Fruit fly (Drosophila melanogaster) whole organism, wandering third instar larva: ENCODE measurements around the gene CG12481.

Source experiments
- Abd-B ChIP-seq: fragments of >200 bp; optimal IDR thresholded peaks from 2 replicates; lab custom pipeline; 2017; ENCODE audit warnings: missing biosample characterization, missing genetic modification characterization
- CG32264 ChIP-seq: fragments of 200-800 bp; sonication (Bioruptor generic); optimal IDR thresholded peaks from 2 replicates; lab custom pipeline; 2016; ENCODE audit warnings: missing biosample characterization, missing genetic modification characterization
- CG9705 ChIP-seq: fragments of 200-800 bp; sonication (Bioruptor generic); optimal IDR thresholded peaks from 2 replicates; lab custom pipeline; 2018; ENCODE audit warnings: missing biosample characterization, mild to moderate bottlenecking, missing genetic modification characterization
- CrebA ChIP-seq: fragments of 200-800 bp; sonication (Bioruptor generic); optimal IDR thresholded peaks from 2 replicates; lab custom pipeline; 2016; ENCODE audit warnings: missing biosample characterization, mild to moderate bottlenecking, missing genetic modification characterization, borderline replicate concordance
- Dfd ChIP-seq: fragments of >200 bp; optimal IDR thresholded peaks from 2 replicates; lab custom pipeline; 2017; ENCODE audit warnings: missing biosample characterization, missing genetic modification characterization
- Dif ChIP-seq: fragments of 200-275, 200-300 bp; sonication (Bioruptor generic); optimal IDR thresholded peaks from 2 replicates; lab custom pipeline; 2018; ENCODE audit warnings: missing biosample characterization, missing genetic modification characterization; ENCODE audit not compliant: partially characterized antibody
- GATAd ChIP-seq: sonication (Bioruptor generic); optimal IDR thresholded peaks from 2 replicates; lab custom pipeline; 2016; ENCODE audit warnings: missing biosample characterization, missing genetic modification characterization
- HLH106 ChIP-seq: fragments of 200-800 bp; optimal IDR thresholded peaks from 3 replicates; lab custom pipeline; 2019; ENCODE audit warnings: missing biosample characterization, mild to moderate bottlenecking, missing genetic modification characterization, moderate library complexity
- Hnf4 ChIP-seq: fragments of 200-800 bp; sonication (Bioruptor generic); optimal IDR thresholded peaks from 2 replicates; lab custom pipeline; 2016; ENCODE audit warnings: missing biosample characterization, mild to moderate bottlenecking, missing genetic modification characterization
- Hr78 ChIP-seq: fragments of >200 bp; optimal IDR thresholded peaks from 2 replicates; lab custom pipeline; 2017; ENCODE audit warnings: missing biosample characterization, missing genetic modification characterization
- Hr83 ChIP-seq: fragments of 200-300 bp; sonication (Bioruptor generic); optimal IDR thresholded peaks from 2 replicates; lab custom pipeline; 2016; ENCODE audit warnings: missing biosample characterization, mild to moderate bottlenecking, missing genetic modification characterization, moderate library complexity; ENCODE audit not compliant: poor library complexity, severe bottlenecking
- Jra ChIP-seq: sonication (Bioruptor generic); optimal IDR thresholded peaks from 2 replicates; lab custom pipeline; 2016; ENCODE audit warnings: missing biosample characterization, missing genetic modification characterization
- Mio ChIP-seq: sonication (Bioruptor generic); optimal IDR thresholded peaks from 2 replicates; lab custom pipeline; 2016; ENCODE audit warnings: missing biosample characterization, missing genetic modification characterization
- Myc ChIP-seq: fragments of >200 bp; optimal IDR thresholded peaks from 2 replicates; lab custom pipeline; 2017
- N ChIP-seq: fragments of >200 bp; optimal IDR thresholded peaks from 2 replicates; lab custom pipeline; 2018; ENCODE audit warnings: missing biosample characterization, missing external identifiers, missing genetic modification characterization
- OdsH ChIP-seq: fragments of 200-800 bp; sonication (Bioruptor generic); optimal IDR thresholded peaks from 2 replicates; lab custom pipeline; 2016; ENCODE audit warnings: missing biosample characterization, mild to moderate bottlenecking, missing genetic modification characterization
- Rel ChIP-seq, 2 experiments: fragments of 200-800 bp; sonication (Bioruptor generic) in 1 of 2; optimal IDR thresholded peaks; 2 replicates in 1 of 2; 3 replicates in 1 of 2; lab custom pipeline; 2016 to 2019; ENCODE audit warnings: mild to moderate bottlenecking in 2 of 2, missing biosample characterization in 2 of 2, missing genetic modification characterization in 2 of 2, moderate library complexity in 1 of 2
- Sp1 ChIP-seq: fragments of 200-800 bp; sonication (Bioruptor generic); optimal IDR thresholded peaks from 3 replicates; lab custom pipeline; 2019; ENCODE audit warnings: missing biosample characterization, mild to moderate bottlenecking, missing genetic modification characterization, moderate library complexity
- Vsx2 ChIP-seq: fragments of 200-300, 225-300 bp; sonication (Bioruptor generic); optimal IDR thresholded peaks from 2 replicates; lab custom pipeline; 2018; ENCODE audit warnings: missing biosample characterization, missing genetic modification characterization; ENCODE audit not compliant: partially characterized antibody
- br ChIP-seq: fragments of 200-800 bp; sonication (Bioruptor generic); optimal IDR thresholded peaks from 2 replicates; lab custom pipeline; 2016; ENCODE audit warnings: missing biosample characterization, missing genetic modification characterization
- brk ChIP-seq: fragments of 200-800 bp; sonication (Bioruptor generic); optimal IDR thresholded peaks from 2 replicates; lab custom pipeline; 2016; ENCODE audit warnings: missing biosample characterization, mild to moderate bottlenecking, missing genetic modification characterization
- dl ChIP-seq, 2 experiments: fragments of 175-275, 200-275 bp in 1 of 2; fragments of 200-275 bp in 1 of 2; sonication (Bioruptor generic); optimal IDR thresholded peaks; lab custom pipeline; 2018; ENCODE audit warnings: mild to moderate bottlenecking in 2 of 2, missing biosample characterization in 2 of 2, missing genetic modification characterization in 2 of 2, moderate library complexity in 2 of 2; ENCODE audit not compliant: partially characterized antibody in 2 of 2, insufficient read depth in 1 of 2
- dmrt93B ChIP-seq: fragments of 200-800 bp; sonication (Bioruptor generic); optimal IDR thresholded peaks from 2 replicates; lab custom pipeline; 2018; ENCODE audit warnings: missing biosample characterization, mild to moderate bottlenecking, missing genetic modification characterization
- dsf ChIP-seq: sonication (Bioruptor generic); optimal IDR thresholded peaks from 2 replicates; lab custom pipeline; 2016; ENCODE audit warnings: missing biosample characterization, missing genetic modification characterization, borderline replicate concordance
- ey ChIP-seq: fragments of 200-800 bp; sonication (Bioruptor generic); optimal IDR thresholded peaks from 2 replicates; lab custom pipeline; 2016; ENCODE audit warnings: missing biosample characterization, missing genetic modification characterization
- foxo ChIP-seq, 2 experiments: fragments of 200-800 bp; sonication (Bioruptor generic); optimal IDR thresholded peaks; 2 replicates in 1 of 2; 3 replicates in 1 of 2; lab custom pipeline; 2016 to 2017; ENCODE audit warnings: missing biosample characterization in 2 of 2, missing genetic modification characterization in 2 of 2
- fru ChIP-seq: fragments of 200-800 bp; sonication (Bioruptor generic); optimal IDR thresholded peaks from 3 replicates; lab custom pipeline; 2016; ENCODE audit warnings: missing biosample characterization, mild to moderate bottlenecking, missing genetic modification characterization
- h ChIP-seq: fragments of 200-800 bp; sonication (Bioruptor generic); optimal IDR thresholded peaks from 3 replicates; lab custom pipeline; 2016; ENCODE audit warnings: missing biosample characterization, mild to moderate bottlenecking, missing genetic modification characterization
- jim ChIP-seq: fragments of 175-275, 200-325 bp; sonication (Bioruptor generic); optimal IDR thresholded peaks from 2 replicates; lab custom pipeline; 2016; ENCODE audit warnings: missing biosample characterization, mild to moderate bottlenecking, missing genetic modification characterization
- lola ChIP-seq: fragments of >200 bp; optimal IDR thresholded peaks from 2 replicates; lab custom pipeline; 2017; ENCODE audit warnings: missing biosample characterization, missing genetic modification characterization
- pan ChIP-seq: fragments of >200 bp; optimal IDR thresholded peaks from 2 replicates; lab custom pipeline; 2017
- psq ChIP-seq: fragments of 200-800 bp; sonication (Bioruptor generic); optimal IDR thresholded peaks from 3 replicates; lab custom pipeline; 2017; ENCODE audit warnings: missing biosample characterization, mild to moderate bottlenecking, missing genetic modification characterization, moderate library complexity
- rgr ChIP-seq: fragments of 200-800 bp; sonication (Bioruptor generic); optimal IDR thresholded peaks from 3 replicates; lab custom pipeline; 2016; ENCODE audit warnings: missing biosample characterization, mild to moderate bottlenecking, missing genetic modification characterization
- sage ChIP-seq: fragments of 200-800 bp; sonication (Bioruptor generic); optimal IDR thresholded peaks from 2 replicates; lab custom pipeline; 2016; ENCODE audit warnings: missing biosample characterization, mild to moderate bottlenecking, missing genetic modification characterization
- sv ChIP-seq: fragments of 200-800 bp; sonication (Bioruptor generic); optimal IDR thresholded peaks from 3 replicates; lab custom pipeline; 2016; ENCODE audit warnings: missing biosample characterization, missing genetic modification characterization
- tai ChIP-seq: sonication (Bioruptor generic); optimal IDR thresholded peaks from 2 replicates; lab custom pipeline; 2016; ENCODE audit warnings: missing biosample characterization, missing genetic modification characterization
- usp ChIP-seq: fragments of >200 bp; optimal IDR thresholded peaks from 2 replicates; lab custom pipeline; 2017; ENCODE audit warnings: missing biosample characterization, missing genetic modification characterization
- woc ChIP-seq: sonication (Bioruptor generic); optimal IDR thresholded peaks from 2 replicates; lab custom pipeline; 2016; ENCODE audit warnings: missing biosample characterization, mild to moderate bottlenecking, missing genetic modification characterization

The CG12481 gene

dm6 chrX:14215834-14216233 lies 28.8 kb downstream of the CG12481 start:
- no peak for TF ChIP-seq dl (GFP tag; optimal IDR thresholded peaks at IDR 0.05; lab: Kevin White, UChicago; ENCODE audit: insufficient read depth in 1 of 2, partially characterized antibody in 2 of 2)
- TF ChIP-seq HLH106 (tag; lab: Kevin White, UChicago), result peak; percentile 44
- no peak for TF ChIP-seq rgr (GFP tag; lab: Kevin White, UChicago)
- TF ChIP-seq woc (GFP tag; lab: Kevin White, UChicago), result no peak
- no peak for TF ChIP-seq Hr83
- TF ChIP-seq CrebA (GFP tag; lab: Kevin White, UChicago), result no peak
- no peak for TF ChIP-seq sv (GFP tag; lab: Kevin White, UChicago)
- peak; percentile 2 for TF ChIP-seq Sp1 (GFP tag; lab: Kevin White, UChicago)
- TF ChIP-seq Hr78 (GFP tag; lab: Kevin White, UChicago), result no peak
- no peak for TF ChIP-seq CG9705
- TF ChIP-seq CG32264 (GFP tag; lab: Kevin White, UChicago), result no peak
- TF ChIP-seq N (GFP tag; lab: Kevin White, UChicago), result no peak
- no peak for TF ChIP-seq usp (GFP tag; lab: Kevin White, UChicago)
- TF ChIP-seq psq (GFP tag; lab: Kevin White, UChicago), result peak; percentile 7
- TF ChIP-seq dmrt93B, result no peak
- no peak for TF ChIP-seq Dif (GFP tag; lab: Kevin White, UChicago)
- no peak for TF ChIP-seq pan (lab: Kevin White, UChicago)
- no peak for TF ChIP-seq Abd-B (GFP tag; lab: Kevin White, UChicago)
- no peak for TF ChIP-seq tai (GFP tag; lab: Kevin White, UChicago)
- no peak for TF ChIP-seq foxo (GFP tag; optimal IDR thresholded peaks at IDR 0.05; lab: Kevin White, UChicago)
- TF ChIP-seq Mio (GFP tag; lab: Kevin White, UChicago), result no peak
- TF ChIP-seq lola (GFP tag; lab: Kevin White, UChicago), result no peak
- no peak for TF ChIP-seq Rel (GFP tag; optimal IDR thresholded peaks at IDR 0.05; lab: Kevin White, UChicago)
- peak; percentile 36 for TF ChIP-seq Rel (tag; optimal IDR thresholded peaks at IDR 0.05; lab: Kevin White, UChicago)
- no peak for TF ChIP-seq sage (GFP tag; lab: Kevin White, UChicago)
- peak; percentile 0 for TF ChIP-seq OdsH (GFP tag; lab: Kevin White, UChicago)
- TF ChIP-seq h, result peak; percentile 8
- no peak for TF ChIP-seq Hnf4 (GFP tag; lab: Kevin White, UChicago)
- TF ChIP-seq Jra (GFP tag; lab: Kevin White, UChicago), result no peak
- TF ChIP-seq fru (GFP tag; lab: Kevin White, UChicago), result peak; percentile 9
- no peak for TF ChIP-seq br
- no peak for TF ChIP-seq GATAd (GFP tag; lab: Kevin White, UChicago)

DNA sequence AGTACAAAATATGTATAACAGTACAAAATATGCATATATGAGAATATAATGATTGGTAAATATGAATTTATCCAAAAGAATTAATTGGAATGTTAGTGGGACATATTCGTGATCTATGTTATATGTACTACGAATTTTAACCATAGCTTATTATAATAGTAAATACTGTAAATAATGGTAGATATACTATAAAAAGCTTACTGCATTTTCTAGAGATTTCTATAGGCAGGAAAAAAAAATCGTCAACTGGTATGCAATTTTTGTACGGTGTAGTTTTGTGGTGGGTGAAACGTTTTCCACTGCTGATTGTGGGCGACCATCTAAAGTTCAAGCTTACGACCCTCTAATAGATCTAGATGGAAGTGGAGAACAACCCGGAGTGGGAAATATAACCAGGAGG lies 29.8 kb downstream of the CG12481 start:
- TF ChIP-seq ey, result no peak
- TF ChIP-seq dl (GFP tag; optimal IDR thresholded peaks at IDR 0.05; lab: Kevin White, UChicago; ENCODE audit: insufficient read depth in 1 of 2, partially characterized antibody in 2 of 2), result no peak
- TF ChIP-seq N (GFP tag; lab: Kevin White, UChicago), result no peak
- no peak for TF ChIP-seq Sp1 (GFP tag; lab: Kevin White, UChicago)
- TF ChIP-seq woc (GFP tag; lab: Kevin White, UChicago), result no peak
- no peak for TF ChIP-seq brk (GFP tag; lab: Kevin White, UChicago)
- TF ChIP-seq Hr83, result no peak
- no peak for TF ChIP-seq Abd-B (GFP tag; lab: Kevin White, UChicago)
- no peak for TF ChIP-seq pan (lab: Kevin White, UChicago)
- TF ChIP-seq sv (GFP tag; lab: Kevin White, UChicago), result no peak
- TF ChIP-seq Myc (lab: Kevin White, UChicago), result no peak
- TF ChIP-seq CG9705, result no peak
- TF ChIP-seq Hnf4 (GFP tag; lab: Kevin White, UChicago), result no peak
- TF ChIP-seq usp (GFP tag; lab: Kevin White, UChicago), result no peak
- TF ChIP-seq, all 38 proteins: peak for 0

DNA sequence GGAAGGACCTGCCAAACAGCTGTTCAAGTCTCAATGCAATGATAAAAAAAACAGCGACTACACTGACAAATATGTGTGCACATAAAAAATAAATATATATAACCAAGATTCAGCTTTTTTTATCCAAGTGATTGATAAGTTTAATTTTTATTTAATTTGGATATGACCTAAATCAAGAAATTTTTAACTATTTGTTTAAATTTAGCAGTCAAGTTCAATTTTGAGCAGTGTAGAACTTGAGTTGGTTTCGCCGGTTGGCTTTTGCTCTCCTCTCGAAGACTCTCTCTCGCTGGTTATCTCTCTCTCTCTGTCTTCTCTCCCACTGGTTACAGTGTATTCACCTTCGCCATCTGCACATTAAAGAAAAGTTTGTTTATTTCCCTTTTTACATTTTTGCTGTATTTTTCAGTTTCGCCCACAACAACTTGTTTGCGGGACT lies 31.0 kb downstream of the CG12481 start:
- peak; percentile 98 for TF ChIP-seq HLH106 (tag; lab: Kevin White, UChicago)
- peak; percentile 92 for TF ChIP-seq brk (GFP tag; lab: Kevin White, UChicago)
- no peak for TF ChIP-seq dl (GFP tag; optimal IDR thresholded peaks at IDR 0.05; lab: Kevin White, UChicago; ENCODE audit: insufficient read depth in 1 of 2, partially characterized antibody in 2 of 2)
- no peak for TF ChIP-seq N (GFP tag; lab: Kevin White, UChicago)
- peak; percentile 75 for TF ChIP-seq Rel (GFP tag; optimal IDR thresholded peaks at IDR 0.05; lab: Kevin White, UChicago)
- TF ChIP-seq Rel (tag; optimal IDR thresholded peaks at IDR 0.05; lab: Kevin White, UChicago), result peak; percentile 84
- TF ChIP-seq woc (GFP tag; lab: Kevin White, UChicago), result peak; percentile 90
- peak; percentile 98 for TF ChIP-seq h
- TF ChIP-seq Vsx2 (GFP tag; lab: Kevin White, UChicago), result no peak
- TF ChIP-seq GATAd (GFP tag; lab: Kevin White, UChicago), result peak; percentile 54
- TF ChIP-seq Hr78 (GFP tag; lab: Kevin White, UChicago), result no peak
- TF ChIP-seq CG9705, result peak; percentile 92
- TF ChIP-seq dmrt93B, result peak; percentile 93
- TF ChIP-seq br, result peak; percentile 94
- peak; percentile 93 for TF ChIP-seq ey
- TF ChIP-seq Hr83, result no peak
- TF ChIP-seq CG32264 (GFP tag; lab: Kevin White, UChicago), result peak; percentile 79
- peak; percentile 95 for TF ChIP-seq Hnf4 (GFP tag; lab: Kevin White, UChicago)
- TF ChIP-seq psq (GFP tag; lab: Kevin White, UChicago), result peak; percentile 94
- peak; percentile 50 for TF ChIP-seq Dif (GFP tag; lab: Kevin White, UChicago)
- peak; percentile 97 for TF ChIP-seq fru (GFP tag; lab: Kevin White, UChicago)
- peak; percentile 97 for TF ChIP-seq rgr (GFP tag; lab: Kevin White, UChicago)
- peak; percentile 95 for TF ChIP-seq sage (GFP tag; lab: Kevin White, UChicago)
- no peak for TF ChIP-seq usp (GFP tag; lab: Kevin White, UChicago)
- peak; percentile 70 for TF ChIP-seq dsf (GFP tag; lab: Kevin White, UChicago)
- TF ChIP-seq pan (lab: Kevin White, UChicago), result no peak
- TF ChIP-seq Mio (GFP tag; lab: Kevin White, UChicago), result no peak
- TF ChIP-seq Jra (GFP tag; lab: Kevin White, UChicago), result peak; percentile 89
- no peak for TF ChIP-seq jim (GFP tag; lab: Kevin White, UChicago)
- TF ChIP-seq tai (GFP tag; lab: Kevin White, UChicago), result no peak
- TF ChIP-seq sv (GFP tag; lab: Kevin White, UChicago), result peak; percentile 79
- no peak for TF ChIP-seq Myc (lab: Kevin White, UChicago)
- peak; percentile 98 for TF ChIP-seq Sp1 (GFP tag; lab: Kevin White, UChicago)
- TF ChIP-seq Dfd (GFP tag; lab: Kevin White, UChicago), result peak; percentile 94
- peak; percentile 32 to 98 for TF ChIP-seq foxo (GFP tag; optimal IDR thresholded peaks at IDR 0.05; lab: Kevin White, UChicago)
